Fruit fly (Drosophila melanogaster): Measurements from ENCODE around the gene Sirt2.

The Sirt2 gene

DNA sequence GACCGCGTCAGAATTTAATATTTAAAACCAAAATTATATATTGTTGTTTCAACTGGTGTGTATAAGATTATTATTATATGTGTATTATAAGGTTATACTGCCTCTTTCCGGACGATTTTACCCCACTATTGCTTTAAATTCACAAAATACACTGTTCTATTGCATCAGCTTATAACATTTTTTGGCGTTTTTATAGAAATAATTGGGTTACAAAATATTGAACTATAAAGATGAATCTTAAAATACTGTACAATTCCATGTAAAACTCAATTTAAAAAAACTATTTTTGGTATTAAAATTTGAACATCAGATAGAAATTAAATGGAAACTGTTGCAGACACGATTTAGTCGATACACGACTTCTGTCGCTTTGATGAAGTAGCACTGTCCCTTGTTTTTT lies 46.2 kb upstream of the Sirt2 start:
- TF ChIP-seq bsh (GFP tag; optimal IDR thresholded peaks at IDR 0.05) = peak in 1 of 2 experiments; percentile 12
- no peak for TF ChIP-seq gt (GFP tag; IDR thresholded peaks at IDR 0.05)

DNA sequence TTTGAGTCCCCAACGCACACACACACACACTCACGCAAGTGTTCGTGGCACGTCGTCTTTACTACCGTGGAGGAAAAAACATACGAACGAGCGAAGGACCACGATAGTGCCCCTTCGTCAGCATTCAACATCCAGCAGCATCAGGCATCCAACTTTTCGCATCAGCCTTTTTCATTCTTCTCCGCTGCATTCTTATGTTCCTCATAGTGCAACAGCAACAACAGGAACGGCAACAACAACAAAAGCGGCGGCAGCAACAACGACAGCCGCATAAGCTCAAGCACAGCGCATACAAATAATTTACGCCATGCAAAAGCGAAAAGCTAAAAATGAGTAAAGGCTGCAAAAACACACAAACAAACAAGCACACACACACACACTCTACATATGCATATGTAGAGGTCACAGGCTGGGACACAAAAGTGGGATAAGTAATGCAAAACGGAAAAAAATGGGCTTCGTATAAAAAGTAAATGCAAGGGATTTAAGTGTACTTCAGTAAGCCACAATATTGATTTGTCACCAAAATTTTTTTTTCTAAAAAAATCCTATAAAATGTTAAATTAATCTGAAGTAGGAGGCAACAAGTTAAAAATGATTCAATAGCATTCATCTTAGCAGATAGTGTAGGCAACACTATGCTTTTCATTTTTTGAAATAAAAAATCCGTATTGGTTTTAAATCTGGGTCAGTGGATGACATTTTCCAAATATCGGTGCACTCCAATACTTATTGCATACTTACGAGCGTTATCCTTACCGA lies 45.3 kb upstream of the Sirt2 start:
- TF ChIP-seq sens (GFP tag) (peak; percentile 80), knrl (GFP tag; IDR thresholded peaks at IDR 0.05; ENCODE audit: partially characterized antibody) (no peak), Antp (GFP tag; optimal IDR thresholded peaks at IDR 0.05) (no peak), CG1603 (tag; optimal IDR thresholded peaks at IDR 0.05) (no peak), CG7372 (GFP tag; IDR thresholded peaks at IDR 0.05) (no peak), CG14860 (GFP tag; IDR thresholded peaks at IDR 0.05; ENCODE audit: partially characterized antibody) (0 out of 3 replicates have a peak, but pooled peaks have one; percentile 12), CG18476 (GFP tag; optimal IDR thresholded peaks at IDR 0.05) (no peak), gro (GFP tag; optimal IDR thresholded peaks at IDR 0.05) (no peak), Mrtf (GFP tag; IDR thresholded peaks at IDR 0.05) (no peak), Abd-B (GFP tag; optimal IDR thresholded peaks at IDR 0.05) (no peak), CG11696 (GFP tag; IDR thresholded peaks at IDR 0.05) (peak; percentile 48; the same call in 1 of the 2 replicates), Stat92E (GFP tag; optimal IDR thresholded peaks at IDR 0.05) (no peak), CG4360 (GFP tag; IDR thresholded peaks at IDR 0.05) (peak; percentile 51), zfh1 (GFP tag; IDR thresholded peaks at IDR 0.05) (no peak), NK7.1 (GFP tag; optimal IDR thresholded peaks at IDR 0.05) (no peak), CG17328 (GFP tag; IDR thresholded peaks at IDR 0.05) (no peak), CG9727 (GFP tag; optimal IDR thresholded peaks at IDR 0.05) (no peak), cg (GFP tag; optimal IDR thresholded peaks at IDR 0.05) (no peak)

DNA sequence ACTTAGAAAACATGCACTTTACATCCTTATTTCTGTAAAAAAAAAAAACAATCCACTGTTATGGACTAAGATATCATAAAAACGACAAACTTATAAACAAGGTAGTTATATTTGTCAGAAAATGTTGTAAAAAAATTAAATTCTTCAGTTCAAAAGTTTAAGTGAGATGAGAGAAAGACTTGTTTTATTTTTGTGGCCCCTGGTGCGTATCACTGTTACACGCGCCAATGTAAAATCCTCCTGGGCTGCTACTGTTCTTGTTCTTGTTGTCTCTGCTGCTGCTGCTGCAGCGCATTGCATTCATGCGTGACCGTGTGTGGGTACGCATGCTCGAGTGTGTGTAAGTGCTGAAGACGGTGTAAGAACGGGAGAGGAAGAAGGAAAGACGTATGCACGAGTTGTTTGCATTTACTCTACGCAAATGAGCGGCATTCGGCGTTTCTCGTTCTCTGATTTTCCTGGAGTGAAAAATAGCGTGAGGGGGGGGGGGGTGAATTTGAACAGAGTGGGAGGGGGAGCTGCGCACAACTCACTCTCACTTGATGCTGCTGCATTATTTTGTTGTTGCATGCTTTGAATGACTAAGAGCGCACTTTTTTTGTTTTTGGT lies 44.6 kb upstream of the Sirt2 start:
- no peak for TF ChIP-seq kni (GFP tag; optimal IDR thresholded peaks at IDR 0.05)
- TF ChIP-seq CG31441 (GFP tag; IDR thresholded peaks at IDR 0.05) = 0 out of 2 replicates have a peak, but pooled peaks have one; percentile 9
- 0 out of 2 replicates have a peak, but pooled peaks have one; percentile 33 for TF ChIP-seq sim (GFP tag; IDR thresholded peaks at IDR 0.05)
- TF ChIP-seq CG13123 (GFP tag; optimal IDR thresholded peaks at IDR 0.05) = no peak
- no peak for TF ChIP-seq CG7963 (GFP tag; IDR thresholded peaks at IDR 0.05; ENCODE audit: partially characterized antibody)
- 0 out of 2 replicates have a peak, but pooled peaks have one; percentile 15 for TF ChIP-seq CG11696 (GFP tag; IDR thresholded peaks at IDR 0.05)
- TF ChIP-seq Blimp-1 (GFP tag; optimal IDR thresholded peaks at IDR 0.05) = peak; percentile 45
- peak in 1 of 2 experiments; percentile 3 for TF ChIP-seq bsh (GFP tag; optimal IDR thresholded peaks at IDR 0.05)
- peak; percentile 32; the same call in 1 of the 2 replicates for TF ChIP-seq crol (GFP tag; IDR thresholded peaks at IDR 0.05)
- peak in 1 of 3 experiments; percentile 1 for TF ChIP-seq lola (GFP tag; optimal IDR thresholded peaks at IDR 0.05)
- TF ChIP-seq cg (GFP tag; optimal IDR thresholded peaks at IDR 0.05) = peak; percentile 60
- peak; percentile 83 for TF ChIP-seq z (GFP tag; IDR thresholded peaks at IDR 0.05)
- TF ChIP-seq Trl (optimal IDR thresholded peaks at IDR 0.05) = peak in 1 of 2 experiments; percentile 3
- no peak for TF ChIP-seq Trl (GFP tag; optimal IDR thresholded peaks at IDR 0.05)

DNA sequence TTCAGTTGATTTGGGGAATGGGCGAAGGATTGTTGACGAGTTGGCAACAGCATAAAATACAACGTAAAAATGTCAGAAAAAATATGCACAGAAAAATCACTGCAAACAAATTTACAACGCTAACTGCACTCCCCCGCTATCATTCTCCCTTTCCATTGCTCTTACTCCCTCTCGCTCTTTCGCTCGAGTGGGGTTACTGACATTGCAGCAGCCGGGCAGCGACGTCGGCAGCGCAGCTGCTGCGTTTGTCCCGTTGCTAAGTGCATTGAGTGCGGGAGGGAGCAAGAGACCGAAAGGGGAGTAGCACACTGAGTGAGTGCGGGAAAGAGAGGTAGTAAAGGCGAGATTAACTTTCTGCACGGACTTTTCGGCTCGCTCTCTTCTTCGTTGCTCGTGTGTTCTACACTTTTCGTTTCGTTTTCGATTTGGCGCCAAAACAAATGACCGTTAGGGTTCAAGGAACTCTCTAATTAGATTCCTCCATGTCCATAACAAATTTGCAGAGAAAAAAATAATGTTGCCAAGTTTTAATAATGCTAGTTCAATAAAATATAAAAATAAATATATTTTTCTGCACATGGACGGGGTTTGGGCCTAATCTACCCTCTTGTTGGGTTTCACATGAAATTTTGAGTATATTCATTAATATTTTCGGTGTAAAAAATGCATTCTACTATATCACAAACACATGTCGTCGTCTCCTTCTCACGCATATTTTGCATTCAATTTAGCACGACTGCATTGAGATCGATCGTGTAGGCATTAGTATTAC lies 43.9 kb upstream of the Sirt2 start:
- TF ChIP-seq CG10321 (GFP tag; IDR thresholded peaks at IDR 0.05) = no peak
- no peak for TF ChIP-seq zfh1 (GFP tag; IDR thresholded peaks at IDR 0.05)
- no peak for TF ChIP-seq Dp (GFP tag; optimal IDR thresholded peaks at IDR 0.05)
- TF ChIP-seq dmrt11E (tag; optimal IDR thresholded peaks at IDR 0.05) = peak; percentile 9
- TF ChIP-seq CG8924 (tag; optimal IDR thresholded peaks at IDR 0.05) = no peak
- no peak for TF ChIP-seq pita (GFP tag; optimal IDR thresholded peaks at IDR 0.05)
- no peak for TF ChIP-seq vfl (GFP tag; optimal IDR thresholded peaks at IDR 0.05)
- peak; percentile 7 for TF ChIP-seq CG10979 (tag; optimal IDR thresholded peaks at IDR 0.05)
- no peak for TF ChIP-seq Abd-B (GFP tag; optimal IDR thresholded peaks at IDR 0.05)
- TF ChIP-seq Drgx (GFP tag; IDR thresholded peaks at IDR 0.05) = peak; percentile 76
- no peak for TF ChIP-seq CG9817 (tag; optimal IDR thresholded peaks at IDR 0.05)
- no peak for TF ChIP-seq ro (GFP tag; IDR thresholded peaks at IDR 0.05)
- no peak for TF ChIP-seq chm (GFP tag; IDR thresholded peaks at IDR 0.05)
- TF ChIP-seq wek (GFP tag; optimal IDR thresholded peaks at IDR 0.05) = no peak
